Worm (Caenorhabditis elegans) whole organism, L2 larva: ENCODE data around the gene srh-240.
A peak's percentile ranks its signal among the peaks of the same experiment; 100 is the strongest.

ENCODE experiments used
- ZK546.5 ChIP-seq: sonication (generic microtip); optimal IDR thresholded peaks from 2 replicates; lab custom pipeline; 2017; ENCODE audit warnings: missing biosample characterization, missing genetic modification characterization
- aly-2 ChIP-seq: fragments of 150-350 bp; optimal IDR thresholded peaks from 2 replicates; lab custom pipeline; 2014; ENCODE audit warnings: missing biosample characterization, missing genetic modification characterization
- ceh-82 ChIP-seq: fragments of 150-350 bp; optimal IDR thresholded peaks from 2 replicates; lab custom pipeline; 2014; ENCODE audit warnings: missing biosample characterization, missing genetic modification characterization
- elt-3 ChIP-seq: sonication (generic microtip); optimal IDR thresholded peaks from 2 replicates; lab custom pipeline; 2017; ENCODE audit warnings: missing biosample characterization, missing genetic modification characterization
- fos-1 ChIP-seq: fragments of 150-350 bp; optimal IDR thresholded peaks from 2 replicates; lab custom pipeline; 2014; ENCODE audit warnings: missing biosample characterization, missing genetic modification characterization
- lin-11 ChIP-seq: fragments of 150-350 bp; sonication (generic microtip); optimal IDR thresholded peaks from 2 replicates; lab custom pipeline; 2014; ENCODE audit warnings: missing biosample characterization, missing genetic modification characterization, inconsistent platforms, mixed read lengths
- nhr-10 ChIP-seq: sonication (generic microtip); optimal IDR thresholded peaks from 2 replicates; lab custom pipeline; 2017; ENCODE audit warnings: missing biosample characterization, missing genetic modification characterization
- nhr-12 ChIP-seq: fragments of 150-350 bp; optimal IDR thresholded peaks from 2 replicates; lab custom pipeline; 2014; ENCODE audit warnings: missing biosample characterization, missing genetic modification characterization
- nhr-237 ChIP-seq: fragments of 150-350 bp; optimal IDR thresholded peaks from 2 replicates; lab custom pipeline; 2014; ENCODE audit warnings: missing biosample characterization, missing genetic modification characterization
- skn-1 ChIP-seq: sonication (generic microtip); optimal IDR thresholded peaks from 2 replicates; lab custom pipeline; 2017; ENCODE audit warnings: missing biosample characterization, missing genetic modification characterization
- snpc-4 ChIP-seq: fragments of 150-350 bp; optimal IDR thresholded peaks from 2 replicates; lab custom pipeline; 2014; ENCODE audit warnings: missing biosample characterization, missing genetic modification characterization
- zag-1 ChIP-seq: fragments of 150-350 bp; optimal IDR thresholded peaks from 2 replicates; lab custom pipeline; 2014; ENCODE audit warnings: missing biosample characterization, missing genetic modification characterization

ce11 chrV:2896198-2896660, 31.2 kb downstream of the srh-240 start, which contains the start of gene pals-32:
- peak; percentile 57 for TF ChIP-seq fos-1 (tag; lab: Kevin White, UChicago)
- no peak for TF ChIP-seq nhr-12
- TF ChIP-seq nhr-10 (tag; lab: Kevin White, UChicago) = no peak
- TF ChIP-seq lin-11 (tag; lab: Kevin White, UChicago) = no peak
- TF ChIP-seq zag-1 (tag; lab: Kevin White, UChicago) = no peak
- no peak for TF ChIP-seq nhr-237 (tag; lab: Kevin White, UChicago)
- no peak for TF ChIP-seq skn-1 (tag; lab: Kevin White, UChicago)
- TF ChIP-seq snpc-4 = no peak
- no peak for TF ChIP-seq ZK546.5
- no peak for TF ChIP-seq ceh-82 (tag; lab: Kevin White, UChicago)
- TF ChIP-seq elt-3 (tag; lab: Kevin White, UChicago) = no peak
- no peak for TF ChIP-seq aly-2 (tag; lab: Kevin White, UChicago)
